Fruit fly (Drosophila melanogaster) whole organism, wandering third instar larva: ENCODE measurements around the gene CG31548.

Experiments
- Vsx2 ChIP-seq: fragments of 200-300, 225-300 bp; sonication (Bioruptor generic); optimal IDR thresholded peaks from 2 replicates; lab custom pipeline; 2018; ENCODE audit warnings: missing biosample characterization, missing genetic modification characterization; ENCODE audit not compliant: partially characterized antibody
- dsf ChIP-seq: sonication (Bioruptor generic); optimal IDR thresholded peaks from 2 replicates; lab custom pipeline; 2016; ENCODE audit warnings: missing biosample characterization, missing genetic modification characterization, borderline replicate concordance
- pan ChIP-seq: fragments of >200 bp; optimal IDR thresholded peaks from 2 replicates; lab custom pipeline; 2017
- sv ChIP-seq: fragments of 200-800 bp; sonication (Bioruptor generic); optimal IDR thresholded peaks from 3 replicates; lab custom pipeline; 2016; ENCODE audit warnings: missing biosample characterization, missing genetic modification characterization
- tai ChIP-seq: sonication (Bioruptor generic); optimal IDR thresholded peaks from 2 replicates; lab custom pipeline; 2016; ENCODE audit warnings: missing biosample characterization, missing genetic modification characterization
- usp ChIP-seq: fragments of >200 bp; optimal IDR thresholded peaks from 2 replicates; lab custom pipeline; 2017; ENCODE audit warnings: missing biosample characterization, missing genetic modification characterization
- woc ChIP-seq: sonication (Bioruptor generic); optimal IDR thresholded peaks from 2 replicates; lab custom pipeline; 2016; ENCODE audit warnings: missing biosample characterization, mild to moderate bottlenecking, missing genetic modification characterization

- TF ChIP-seq dsf (GFP tag; lab: Kevin White, UChicago): no peak
- no peak for TF ChIP-seq sv (GFP tag; lab: Kevin White, UChicago)
- no peak for TF ChIP-seq tai
- TF ChIP-seq pan: no peak
- TF ChIP-seq woc (GFP tag; lab: Kevin White, UChicago): no peak
- no peak for TF ChIP-seq Vsx2 (GFP tag; lab: Kevin White, UChicago)
- TF ChIP-seq usp: no peak
Measured at dm6 chr3R:5588573-5588972, 48.1 kb downstream of the CG31548 start, which contains the start of gene PolZ2.
